Worm (Caenorhabditis elegans): Measurements from ENCODE around the gene C01G10.14.
A peak's percentile ranks its signal among the peaks of the same experiment; 100 is the strongest.

ce11 chrV:15065068-15065744 lies 40.5 kb downstream of the C01G10.14 start, which contains the start of gene C25D7.9:
- TF ChIP-seq ama-1 (optimal IDR thresholded peaks at IDR 0.05) (no peak), jun-1 (tag; optimal IDR thresholded peaks at IDR 0.05) (no peak), spr-1 (tag; optimal IDR thresholded peaks at IDR 0.05) (no peak), nhr-77 (tag; optimal IDR thresholded peaks at IDR 0.05) (peak; percentile 16), T20F7.1 (GFP tag; optimal IDR thresholded peaks at IDR 0.05) (no peak), lim-7 (GFP tag; IDR thresholded peaks at IDR 0.05) (no peak), aly-2 (tag; optimal IDR thresholded peaks at IDR 0.05) (no peak), hmg-1.1 (GFP tag; IDR thresholded peaks at IDR 0.05) (peak; percentile 40; the same call in 1 of the 2 replicates), arid-1 (GFP tag; conservative IDR thresholded peaks at IDR 0.05) (no peak), snpc-4 (tag; optimal IDR thresholded peaks at IDR 0.05) (no peak), F44E2.7 (GFP tag; IDR thresholded peaks at IDR 0.05) (no peak)
